Worm (Caenorhabditis elegans) whole organism, L2 larva: Measurements from ENCODE around the gene F09E5.11.

Experiments used
- C34F6.9 ChIP-seq: fragments of 150-350 bp; optimal IDR thresholded peaks from 2 replicates; lab custom pipeline; 2014; ENCODE audit warnings: missing biosample characterization, missing genetic modification characterization
- F13H6.1 ChIP-seq: sonication (generic microtip); optimal IDR thresholded peaks from 2 replicates; lab custom pipeline; 2016; ENCODE audit warnings: missing genetic modification characterization, missing compliant biosample characterization
- R02D3.7 ChIP-seq: fragments of 150-350 bp; optimal IDR thresholded peaks from 2 replicates; lab custom pipeline; 2014; ENCODE audit warnings: missing biosample characterization, missing genetic modification characterization
- Y55F3AM.14 ChIP-seq: fragments of 200-800 bp; sonication (Bioruptor generic); optimal IDR thresholded peaks from 2 replicates; lab custom pipeline; 2018; ENCODE audit warnings: mild to moderate bottlenecking, missing genetic modification characterization, missing compliant biosample characterization
- ZK546.5 ChIP-seq: sonication (generic microtip); optimal IDR thresholded peaks from 2 replicates; lab custom pipeline; 2017; ENCODE audit warnings: missing biosample characterization, missing genetic modification characterization
- alr-1 ChIP-seq: fragments of 150-350 bp; optimal IDR thresholded peaks from 2 replicates; lab custom pipeline; 2014; ENCODE audit warnings: missing biosample characterization, missing genetic modification characterization
- aly-2 ChIP-seq: fragments of 150-350 bp; optimal IDR thresholded peaks from 2 replicates; lab custom pipeline; 2014; ENCODE audit warnings: missing biosample characterization, missing genetic modification characterization
- blmp-1 ChIP-seq: sonication (generic microtip); optimal IDR thresholded peaks from 2 replicates; lab custom pipeline; 2017; ENCODE audit warnings: missing genetic modification characterization, mild to moderate bottlenecking, missing compliant biosample characterization, antibody characterized with exemption, moderate library complexity; ENCODE audit not compliant: insufficient read depth
- ceh-16 ChIP-seq: fragments of 150-350 bp; optimal IDR thresholded peaks from 2 replicates; lab custom pipeline; 2014; ENCODE audit warnings: missing biosample characterization, missing genetic modification characterization
- ceh-82 ChIP-seq: fragments of 150-350 bp; optimal IDR thresholded peaks from 2 replicates; lab custom pipeline; 2014; ENCODE audit warnings: missing biosample characterization, missing genetic modification characterization
- crh-2 ChIP-seq: sonication (generic microtip); optimal IDR thresholded peaks from 2 replicates; lab custom pipeline; 2017; ENCODE audit warnings: missing biosample characterization, missing genetic modification characterization
- dmd-4 ChIP-seq: sonication (generic microtip); optimal IDR thresholded peaks from 2 replicates; lab custom pipeline; 2017; ENCODE audit warnings: missing biosample characterization, missing genetic modification characterization
- egl-27 ChIP-seq: sonication (generic microtip); optimal IDR thresholded peaks from 3 replicates; lab custom pipeline; 2017; ENCODE audit warnings: missing biosample characterization, missing genetic modification reagents, missing genetic modification characterization
- elt-1 ChIP-seq: fragments of 150-350 bp; optimal IDR thresholded peaks from 2 replicates; lab custom pipeline; 2014; ENCODE audit warnings: missing biosample characterization, missing genetic modification characterization
- elt-3 ChIP-seq: sonication (generic microtip); optimal IDR thresholded peaks from 2 replicates; lab custom pipeline; 2017; ENCODE audit warnings: missing biosample characterization, missing genetic modification characterization
- fos-1 ChIP-seq: fragments of 150-350 bp; optimal IDR thresholded peaks from 2 replicates; lab custom pipeline; 2014; ENCODE audit warnings: missing biosample characterization, missing genetic modification characterization
- gmeb-1 ChIP-seq: fragments of 150-350 bp; optimal IDR thresholded peaks from 2 replicates; lab custom pipeline; 2014; ENCODE audit warnings: missing biosample characterization, missing genetic modification characterization
- lin-11 ChIP-seq: fragments of 150-350 bp; sonication (generic microtip); optimal IDR thresholded peaks from 2 replicates; lab custom pipeline; 2014; ENCODE audit warnings: missing biosample characterization, missing genetic modification characterization, inconsistent platforms, mixed read lengths
- lin-13 ChIP-seq: fragments of 150-350 bp; optimal IDR thresholded peaks from 2 replicates; lab custom pipeline; 2014; ENCODE audit warnings: missing biosample characterization, missing genetic modification reagents, missing genetic modification characterization
- lsy-2 ChIP-seq, 2 experiments: fragments of 150-350 bp in 1 of 2; sonication (generic microtip) in 1 of 2; optimal IDR thresholded peaks; 2 replicates each; lab custom pipeline; 2014 to 2017; ENCODE audit warnings: missing biosample characterization in 2 of 2, missing genetic modification characterization in 2 of 2
- mab-5 ChIP-seq: fragments of 150-350 bp; optimal IDR thresholded peaks from 2 replicates; lab custom pipeline; 2014; ENCODE audit warnings: missing biosample characterization, missing genetic modification characterization
- mbf-1 ChIP-seq: sonication (generic microtip); optimal IDR thresholded peaks from 2 replicates; lab custom pipeline; 2017; ENCODE audit warnings: missing biosample characterization, missing genetic modification characterization
- mdl-1 ChIP-seq, 2 experiments: fragments of 150-350 bp in 1 of 2; sonication (generic microtip) in 1 of 2; optimal IDR thresholded peaks; 2 replicates each; lab custom pipeline; 2017; ENCODE audit warnings: missing biosample characterization in 2 of 2, missing genetic modification characterization in 2 of 2
- nhr-10 ChIP-seq: sonication (generic microtip); optimal IDR thresholded peaks from 2 replicates; lab custom pipeline; 2017; ENCODE audit warnings: missing biosample characterization, missing genetic modification characterization
- nhr-11 ChIP-seq: fragments of 150-350 bp; optimal IDR thresholded peaks from 2 replicates; lab custom pipeline; 2014; ENCODE audit warnings: missing biosample characterization, missing genetic modification characterization
- nhr-12 ChIP-seq: fragments of 150-350 bp; optimal IDR thresholded peaks from 2 replicates; lab custom pipeline; 2014; ENCODE audit warnings: missing biosample characterization, missing genetic modification characterization
- nhr-129 ChIP-seq: fragments of 150-350 bp; optimal IDR thresholded peaks from 2 replicates; lab custom pipeline; 2014; ENCODE audit warnings: missing biosample characterization, missing genetic modification characterization
- nhr-21 ChIP-seq: fragments of 150-350 bp; optimal IDR thresholded peaks from 2 replicates; lab custom pipeline; 2014; ENCODE audit warnings: missing biosample characterization, missing genetic modification characterization
- nhr-23 ChIP-seq: fragments of 150-350 bp; optimal IDR thresholded peaks from 2 replicates; lab custom pipeline; 2014; ENCODE audit warnings: missing biosample characterization, missing genetic modification reagents, missing genetic modification characterization
- nhr-237 ChIP-seq: fragments of 150-350 bp; optimal IDR thresholded peaks from 2 replicates; lab custom pipeline; 2014; ENCODE audit warnings: missing biosample characterization, missing genetic modification characterization
- nhr-25 ChIP-seq: fragments of 150-350 bp; sonication (generic microtip); optimal IDR thresholded peaks from 3 replicates; lab custom pipeline; 2014; ENCODE audit warnings: missing biosample characterization, missing genetic modification characterization
- nhr-6 ChIP-seq: fragments of 150-350 bp; optimal IDR thresholded peaks from 2 replicates; lab custom pipeline; 2014; ENCODE audit warnings: missing biosample characterization, missing genetic modification characterization
- peb-1 ChIP-seq: fragments of 150-350 bp; optimal IDR thresholded peaks from 2 replicates; lab custom pipeline; 2014; ENCODE audit warnings: missing biosample characterization, missing genetic modification characterization
- sem-4 ChIP-seq: fragments of 150-350 bp; optimal IDR thresholded peaks from 2 replicates; lab custom pipeline; 2014; ENCODE audit warnings: missing biosample characterization, missing genetic modification reagents, missing genetic modification characterization
- skn-1 ChIP-seq: sonication (generic microtip); optimal IDR thresholded peaks from 2 replicates; lab custom pipeline; 2017; ENCODE audit warnings: missing biosample characterization, missing genetic modification characterization
- sma-3 ChIP-seq: sonication (generic microtip); optimal IDR thresholded peaks from 2 replicates; lab custom pipeline; 2016; ENCODE audit warnings: missing genetic modification reagents, missing genetic modification characterization, missing compliant biosample characterization
- sma-9 ChIP-seq, 2 experiments: fragments of 150-350 bp in 1 of 2; sonication (generic microtip) in 1 of 2; optimal IDR thresholded peaks; 2 replicates each; lab custom pipeline; 2014 to 2016; ENCODE audit warnings: missing genetic modification characterization in 2 of 2, mild to moderate bottlenecking in 1 of 2, missing biosample characterization in 1 of 2, missing compliant biosample characterization in 1 of 2, missing genetic modification reagents in 1 of 2, moderate library complexity in 1 of 2
- snpc-4 ChIP-seq: fragments of 150-350 bp; optimal IDR thresholded peaks from 2 replicates; lab custom pipeline; 2014; ENCODE audit warnings: missing biosample characterization, missing genetic modification characterization
- unc-39 ChIP-seq: fragments of 150-350 bp; optimal IDR thresholded peaks from 2 replicates; lab custom pipeline; 2014; ENCODE audit warnings: missing biosample characterization, missing genetic modification characterization
- unc-55 ChIP-seq: fragments of 150-350 bp; sonication (generic microtip); optimal IDR thresholded peaks from 3 replicates; lab custom pipeline; 2014; ENCODE audit warnings: missing biosample characterization, missing genetic modification reagents, missing genetic modification characterization
- unc-62 ChIP-seq: fragments of 150-350 bp; optimal IDR thresholded peaks from 2 replicates; lab custom pipeline; 2014; ENCODE audit warnings: missing biosample characterization, missing genetic modification reagents, missing genetic modification characterization
- zag-1 ChIP-seq: fragments of 150-350 bp; optimal IDR thresholded peaks from 2 replicates; lab custom pipeline; 2014; ENCODE audit warnings: missing biosample characterization, missing genetic modification characterization
- ztf-1 ChIP-seq: fragments of 200-800 bp; sonication (Bioruptor generic); conservative IDR thresholded peaks from 2 replicates; pipeline ENCODE4 v1.3.6; 2022; ENCODE audit warnings: missing genetic modification characterization, missing compliant biosample characterization
- ztf-11 ChIP-seq: sonication (generic microtip); optimal IDR thresholded peaks from 2 replicates; lab custom pipeline; 2017; ENCODE audit warnings: missing biosample characterization, missing genetic modification characterization
- ztf-4 ChIP-seq: fragments of 150-350 bp; optimal IDR thresholded peaks from 2 replicates; lab custom pipeline; 2014; ENCODE audit warnings: missing biosample characterization, missing genetic modification characterization

The F09E5.11 gene

ce11 chrII:5338301-5338700, 19.7 kb downstream of the F09E5.11 start (continued):
- no peak for TF ChIP-seq aly-2
- no peak for TF ChIP-seq nhr-10 (tag; lab: Kevin White, UChicago)
- no peak for TF ChIP-seq ceh-16 (tag; lab: Kevin White, UChicago)
- peak in 1 of 2 experiments; percentile 10 for TF ChIP-seq mdl-1 (tag; optimal IDR thresholded peaks at IDR 0.05; lab: Kevin White, UChicago)
- TF ChIP-seq sma-3, result peak; percentile 14
- TF ChIP-seq elt-3 (tag; lab: Kevin White, UChicago), result no peak
- TF ChIP-seq unc-39 (tag; lab: Kevin White, UChicago), result no peak
- TF ChIP-seq lin-11 (tag; lab: Kevin White, UChicago), result no peak
- TF ChIP-seq ztf-11 (tag; lab: Kevin White, UChicago), result no peak
- peak; percentile 26 for TF ChIP-seq gmeb-1 (tag; lab: Kevin White, UChicago)
- no peak for TF ChIP-seq nhr-11
- no peak for TF ChIP-seq dmd-4 (tag; lab: Kevin White, UChicago)
- peak; percentile 52 for TF ChIP-seq ztf-4 (tag; lab: Kevin White, UChicago)
- TF ChIP-seq fos-1, result peak; percentile 72
- TF ChIP-seq crh-2 (tag; lab: Kevin White, UChicago), result peak; percentile 90
- no peak for TF ChIP-seq sem-4 (tag; lab: Kevin White, UChicago)
- TF ChIP-seq mab-5 (tag; lab: Kevin White, UChicago), result no peak
- TF ChIP-seq skn-1 (tag; lab: Kevin White, UChicago), result no peak
- peak; percentile 10 for TF ChIP-seq C34F6.9

- TF ChIP-seq lin-13 (GFP tag; lab: Kevin White, UChicago), result peak; percentile 9
- TF ChIP-seq snpc-4 (tag; lab: Kevin White, UChicago), result no peak
- no peak for TF ChIP-seq gmeb-1 (tag; lab: Kevin White, UChicago)
- TF ChIP-seq fos-1, result peak; percentile 1
- TF ChIP-seq, all 48 proteins: peak for 2
These were observed 20.5 kb downstream of the F09E5.11 start for ce11 chrII:5337495-5337840.

ce11 chrII:5336660-5337494, 21.1 kb downstream of the F09E5.11 start:
- TF ChIP-seq ztf-1 (GFP tag; lab: Robert Waterston, UW) (no peak), elt-3 (tag; lab: Kevin White, UChicago) (no peak), lin-13 (GFP tag; lab: Kevin White, UChicago) (peak; percentile 10), crh-2 (tag; lab: Kevin White, UChicago) (peak; percentile 69), elt-1 (tag; lab: Kevin White, UChicago) (no peak), blmp-1 (peak; percentile 81), peb-1 (tag; lab: Kevin White, UChicago) (no peak), fos-1 (peak; percentile 100), unc-55 (GFP tag; lab: Kevin White, UChicago) (peak; percentile 69), egl-27 (peak; percentile 56), nhr-11 (no peak), nhr-23 (tag; lab: Kevin White, UChicago) (no peak), F13H6.1 (tag; lab: Kevin White, UChicago) (peak; percentile 92), nhr-21 (tag; lab: Kevin White, UChicago) (peak; percentile 66), aly-2 (no peak), lin-11 (tag; lab: Kevin White, UChicago) (peak; percentile 17), sem-4 (tag; lab: Kevin White, UChicago) (peak; percentile 64), unc-62 (GFP tag; lab: Kevin White, UChicago) (no peak), ceh-16 (tag; lab: Kevin White, UChicago) (no peak), ceh-82 (no peak), nhr-12 (tag; lab: Kevin White, UChicago) (no peak), lsy-2 (tag; optimal IDR thresholded peaks at IDR 0.05; lab: Kevin White, UChicago) (peak; percentile 23 to 71), mdl-1 (tag; optimal IDR thresholded peaks at IDR 0.05; lab: Kevin White, UChicago) (peak in 1 of 2 experiments; percentile 42), mab-5 (tag; lab: Kevin White, UChicago) (no peak), Y55F3AM.14 (GFP tag; lab: Kevin White, UChicago) (peak; percentile 32), sma-3 (peak; percentile 75), nhr-25 (tag; lab: Kevin White, UChicago) (peak; percentile 80), nhr-6 (tag; lab: Kevin White, UChicago) (peak; percentile 52), alr-1 (tag; lab: Kevin White, UChicago) (no peak), nhr-237 (no peak), ZK546.5 (no peak), C34F6.9 (peak; percentile 72), nhr-10 (tag; lab: Kevin White, UChicago) (no peak), dmd-4 (tag; lab: Kevin White, UChicago) (no peak), zag-1 (no peak), nhr-129 (tag; lab: Kevin White, UChicago) (peak; percentile 87), ztf-11 (tag; lab: Kevin White, UChicago) (peak; percentile 23), mbf-1 (tag; lab: Kevin White, UChicago) (no peak), ztf-4 (tag; lab: Kevin White, UChicago) (peak; percentile 81), R02D3.7 (no peak), sma-9 (GFP tag; optimal IDR thresholded peaks at IDR 0.05; lab: Kevin White, UChicago) (peak; percentile 75), sma-9 (tag; optimal IDR thresholded peaks at IDR 0.05; lab: Kevin White, UChicago) (no peak), skn-1 (tag; lab: Kevin White, UChicago) (peak; percentile 1), snpc-4 (tag; lab: Kevin White, UChicago) (peak; percentile 36)
